Worm (Caenorhabditis elegans) whole organism, L2 larva: Measurements from ENCODE around the gene C46F11.5.

Experiments
- C34F6.9 ChIP-seq: fragments of 150-350 bp; optimal IDR thresholded peaks from 2 replicates; lab custom pipeline; 2014; ENCODE audit warnings: missing biosample characterization, missing genetic modification characterization
- F13H6.1 ChIP-seq: sonication (generic microtip); optimal IDR thresholded peaks from 2 replicates; lab custom pipeline; 2016; ENCODE audit warnings: missing genetic modification characterization, missing compliant biosample characterization
- R02D3.7 ChIP-seq: fragments of 150-350 bp; optimal IDR thresholded peaks from 2 replicates; lab custom pipeline; 2014; ENCODE audit warnings: missing biosample characterization, missing genetic modification characterization
- ZK546.5 ChIP-seq: sonication (generic microtip); optimal IDR thresholded peaks from 2 replicates; lab custom pipeline; 2017; ENCODE audit warnings: missing biosample characterization, missing genetic modification characterization
- ama-1 ChIP-seq: fragments of 150-350 bp; optimal IDR thresholded peaks from 2 replicates; lab custom pipeline; 2018; ENCODE audit warnings: inconsistent platforms
- blmp-1 ChIP-seq: sonication (generic microtip); optimal IDR thresholded peaks from 2 replicates; lab custom pipeline; 2017; ENCODE audit warnings: missing genetic modification characterization, mild to moderate bottlenecking, missing compliant biosample characterization, antibody characterized with exemption, moderate library complexity; ENCODE audit not compliant: insufficient read depth
- ceh-16 ChIP-seq: fragments of 150-350 bp; optimal IDR thresholded peaks from 2 replicates; lab custom pipeline; 2014; ENCODE audit warnings: missing biosample characterization, missing genetic modification characterization
- ceh-82 ChIP-seq: fragments of 150-350 bp; optimal IDR thresholded peaks from 2 replicates; lab custom pipeline; 2014; ENCODE audit warnings: missing biosample characterization, missing genetic modification characterization
- crh-2 ChIP-seq: sonication (generic microtip); optimal IDR thresholded peaks from 2 replicates; lab custom pipeline; 2017; ENCODE audit warnings: missing biosample characterization, missing genetic modification characterization
- elt-1 ChIP-seq: fragments of 150-350 bp; optimal IDR thresholded peaks from 2 replicates; lab custom pipeline; 2014; ENCODE audit warnings: missing biosample characterization, missing genetic modification characterization
- fos-1 ChIP-seq: fragments of 150-350 bp; optimal IDR thresholded peaks from 2 replicates; lab custom pipeline; 2014; ENCODE audit warnings: missing biosample characterization, missing genetic modification characterization
- lin-11 ChIP-seq: fragments of 150-350 bp; sonication (generic microtip); optimal IDR thresholded peaks from 2 replicates; lab custom pipeline; 2014; ENCODE audit warnings: missing biosample characterization, missing genetic modification characterization, inconsistent platforms, mixed read lengths
- lin-13 ChIP-seq: fragments of 150-350 bp; optimal IDR thresholded peaks from 2 replicates; lab custom pipeline; 2014; ENCODE audit warnings: missing biosample characterization, missing genetic modification reagents, missing genetic modification characterization
- lin-39 ChIP-seq: fragments of 150-350 bp; optimal IDR thresholded peaks from 2 replicates; lab custom pipeline; 2014; ENCODE audit warnings: missing biosample characterization, missing genetic modification reagents, missing genetic modification characterization
- lsy-2 ChIP-seq, 2 experiments: fragments of 150-350 bp in 1 of 2; sonication (generic microtip) in 1 of 2; optimal IDR thresholded peaks; 2 replicates each; lab custom pipeline; 2014 to 2017; ENCODE audit warnings: missing biosample characterization in 2 of 2, missing genetic modification characterization in 2 of 2
- mab-5 ChIP-seq: fragments of 150-350 bp; optimal IDR thresholded peaks from 2 replicates; lab custom pipeline; 2014; ENCODE audit warnings: missing biosample characterization, missing genetic modification characterization
- mbf-1 ChIP-seq: sonication (generic microtip); optimal IDR thresholded peaks from 2 replicates; lab custom pipeline; 2017; ENCODE audit warnings: missing biosample characterization, missing genetic modification characterization
- mdl-1 ChIP-seq, 2 experiments: fragments of 150-350 bp in 1 of 2; sonication (generic microtip) in 1 of 2; optimal IDR thresholded peaks; 2 replicates each; lab custom pipeline; 2017; ENCODE audit warnings: missing biosample characterization in 2 of 2, missing genetic modification characterization in 2 of 2
- nhr-11 ChIP-seq: fragments of 150-350 bp; optimal IDR thresholded peaks from 2 replicates; lab custom pipeline; 2014; ENCODE audit warnings: missing biosample characterization, missing genetic modification characterization
- nhr-12 ChIP-seq: fragments of 150-350 bp; optimal IDR thresholded peaks from 2 replicates; lab custom pipeline; 2014; ENCODE audit warnings: missing biosample characterization, missing genetic modification characterization
- nhr-129 ChIP-seq: fragments of 150-350 bp; optimal IDR thresholded peaks from 2 replicates; lab custom pipeline; 2014; ENCODE audit warnings: missing biosample characterization, missing genetic modification characterization
- nhr-21 ChIP-seq: fragments of 150-350 bp; optimal IDR thresholded peaks from 2 replicates; lab custom pipeline; 2014; ENCODE audit warnings: missing biosample characterization, missing genetic modification characterization
- nhr-23 ChIP-seq: fragments of 150-350 bp; optimal IDR thresholded peaks from 2 replicates; lab custom pipeline; 2014; ENCODE audit warnings: missing biosample characterization, missing genetic modification reagents, missing genetic modification characterization
- nhr-237 ChIP-seq: fragments of 150-350 bp; optimal IDR thresholded peaks from 2 replicates; lab custom pipeline; 2014; ENCODE audit warnings: missing biosample characterization, missing genetic modification characterization
- nhr-25 ChIP-seq: fragments of 150-350 bp; sonication (generic microtip); optimal IDR thresholded peaks from 3 replicates; lab custom pipeline; 2014; ENCODE audit warnings: missing biosample characterization, missing genetic modification characterization
- nhr-77 ChIP-seq: fragments of 150-350 bp; optimal IDR thresholded peaks from 2 replicates; lab custom pipeline; 2014; ENCODE audit warnings: missing biosample characterization, missing genetic modification characterization
- peb-1 ChIP-seq: fragments of 150-350 bp; optimal IDR thresholded peaks from 2 replicates; lab custom pipeline; 2014; ENCODE audit warnings: missing biosample characterization, missing genetic modification characterization
- sem-4 ChIP-seq: fragments of 150-350 bp; optimal IDR thresholded peaks from 2 replicates; lab custom pipeline; 2014; ENCODE audit warnings: missing biosample characterization, missing genetic modification reagents, missing genetic modification characterization
- sma-9 ChIP-seq, 2 experiments: fragments of 150-350 bp in 1 of 2; sonication (generic microtip) in 1 of 2; optimal IDR thresholded peaks; 2 replicates each; lab custom pipeline; 2014 to 2016; ENCODE audit warnings: missing genetic modification characterization in 2 of 2, mild to moderate bottlenecking in 1 of 2, missing biosample characterization in 1 of 2, missing compliant biosample characterization in 1 of 2, missing genetic modification reagents in 1 of 2, moderate library complexity in 1 of 2
- snpc-4 ChIP-seq: fragments of 150-350 bp; optimal IDR thresholded peaks from 2 replicates; lab custom pipeline; 2014; ENCODE audit warnings: missing biosample characterization, missing genetic modification characterization
- unc-55 ChIP-seq: fragments of 150-350 bp; sonication (generic microtip); optimal IDR thresholded peaks from 3 replicates; lab custom pipeline; 2014; ENCODE audit warnings: missing biosample characterization, missing genetic modification reagents, missing genetic modification characterization
- unc-62 ChIP-seq: fragments of 150-350 bp; optimal IDR thresholded peaks from 2 replicates; lab custom pipeline; 2014; ENCODE audit warnings: missing biosample characterization, missing genetic modification reagents, missing genetic modification characterization
- ztf-1 ChIP-seq: fragments of 200-800 bp; sonication (Bioruptor generic); conservative IDR thresholded peaks from 2 replicates; pipeline ENCODE4 v1.3.6; 2022; ENCODE audit warnings: missing genetic modification characterization, missing compliant biosample characterization

C46F11.5 gene

ce11 chrIII:3627042-3627441 is 30.4 kb downstream of the C46F11.5 start, which contains the start of gene sel-8:
Gene sel-8 (minus strand): TSS chrIII:3627142.
- TF ChIP-seq elt-1 (no peak), R02D3.7 (tag; lab: Kevin White, UChicago) (no peak), lin-13 (GFP tag; lab: Kevin White, UChicago) (no peak), nhr-237 (no peak), ztf-1 (GFP tag; lab: Robert Waterston, UW) (no peak), nhr-23 (no peak), peb-1 (tag; lab: Kevin White, UChicago) (no peak), nhr-77 (no peak), ZK546.5 (tag; lab: Kevin White, UChicago) (no peak), ceh-16 (tag; lab: Kevin White, UChicago) (no peak), crh-2 (no peak), blmp-1 (tag; lab: Kevin White, UChicago) (no peak), fos-1 (no peak), nhr-12 (no peak)
- TF ChIP-seq, all 48 proteins: peak for 0

DNA sequence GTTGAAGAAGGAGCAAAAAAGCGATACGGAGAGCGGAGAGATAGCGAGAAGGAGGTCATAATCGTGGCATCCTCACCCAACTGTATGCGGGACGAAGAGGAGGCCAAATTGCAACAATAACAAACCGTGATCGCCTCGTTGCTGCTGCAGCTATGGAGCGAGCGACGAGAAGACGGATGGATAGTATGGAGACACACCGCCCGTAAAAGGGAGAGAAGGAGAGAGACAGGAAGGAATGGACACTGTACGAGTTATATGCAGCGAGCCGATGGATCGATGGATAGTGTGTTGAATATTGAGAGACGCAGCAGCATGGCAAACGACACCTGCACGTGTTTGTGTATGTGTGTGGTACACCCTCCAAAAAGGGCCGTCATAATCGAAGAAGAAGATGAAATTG is 33.6 kb downstream of the C46F11.5 start:
- TF ChIP-seq lin-39 (tag; lab: Kevin White, UChicago): no peak
- peak; percentile 15 for TF ChIP-seq nhr-129 (tag; lab: Kevin White, UChicago)
- no peak for TF ChIP-seq nhr-23
- no peak for TF ChIP-seq nhr-11
- TF ChIP-seq crh-2: no peak
- TF ChIP-seq peb-1 (tag; lab: Kevin White, UChicago): no peak
- TF ChIP-seq ztf-1 (GFP tag; lab: Robert Waterston, UW): no peak

- peak in 1 of 2 experiments; percentile 10 for TF ChIP-seq lsy-2 (tag; optimal IDR thresholded peaks at IDR 0.05; lab: Kevin White, UChicago)
- TF ChIP-seq mdl-1 (tag; optimal IDR thresholded peaks at IDR 0.05; lab: Kevin White, UChicago): peak; percentile 10 to 43
- peak; percentile 37 for TF ChIP-seq fos-1
- TF ChIP-seq ama-1 (lab: Kevin White, UChicago): no peak
- TF ChIP-seq nhr-25 (tag; lab: Kevin White, UChicago): peak; percentile 32
- TF ChIP-seq nhr-21 (tag; lab: Kevin White, UChicago): peak; percentile 30
- peak; percentile 24 for TF ChIP-seq sma-9 (GFP tag; optimal IDR thresholded peaks at IDR 0.05; lab: Kevin White, UChicago)
- TF ChIP-seq sma-9 (tag; optimal IDR thresholded peaks at IDR 0.05; lab: Kevin White, UChicago): no peak
- TF ChIP-seq unc-62 (GFP tag; lab: Kevin White, UChicago): no peak
- TF ChIP-seq C34F6.9 (tag; lab: Kevin White, UChicago): no peak
- TF ChIP-seq ceh-16 (tag; lab: Kevin White, UChicago): peak; percentile 63
Observed at ce11 chrIII:3621211-3621897, 36.1 kb downstream of the C46F11.5 start.

- TF ChIP-seq mbf-1 (tag; lab: Kevin White, UChicago) (no peak), lin-13 (GFP tag; lab: Kevin White, UChicago) (peak; percentile 14), snpc-4 (tag; lab: Kevin White, UChicago) (peak; percentile 35), sem-4 (peak; percentile 3), F13H6.1 (tag; lab: Kevin White, UChicago) (peak; percentile 69), crh-2 (peak; percentile 7), mdl-1 (tag; optimal IDR thresholded peaks at IDR 0.05; lab: Kevin White, UChicago) (peak in 1 of 2 experiments; percentile 13), lsy-2 (tag; optimal IDR thresholded peaks at IDR 0.05; lab: Kevin White, UChicago) (peak in 1 of 2 experiments; percentile 37), ceh-82 (tag; lab: Kevin White, UChicago) (no peak), nhr-129 (tag; lab: Kevin White, UChicago) (peak; percentile 14), nhr-12 (no peak), blmp-1 (tag; lab: Kevin White, UChicago) (no peak), mab-5 (tag; lab: Kevin White, UChicago) (no peak), ZK546.5 (tag; lab: Kevin White, UChicago) (no peak), lin-11 (tag; lab: Kevin White, UChicago) (peak; percentile 16), unc-55 (GFP tag; lab: Kevin White, UChicago) (peak; percentile 48), C34F6.9 (tag; lab: Kevin White, UChicago) (peak; percentile 12)
Observed at ce11 chrIII:3620652-3621051, 36.8 kb downstream of the C46F11.5 start.
